Fruit fly (Drosophila melanogaster) whole organism, embryonic: ENCODE results near the gene Gr89a.

Experiments used
- CG34376 ChIP-seq: fragments of 200-800 bp; sonication (Bioruptor generic); optimal IDR thresholded peaks from 2 replicates; lab custom pipeline; 2018; ENCODE audit warnings: missing biosample characterization, mild to moderate bottlenecking, missing genetic modification characterization
- ato ChIP-seq: fragments of 200-800 bp; sonication (Bioruptor generic); IDR thresholded peaks from 2 replicates; pipeline ENCODE4 v1.3.6; 2022; ENCODE audit warnings: missing biosample characterization, missing genetic modification characterization; ENCODE audit not compliant: partially characterized antibody

- TF ChIP-seq CG34376 (GFP tag; lab: Kevin White, UChicago), result no peak
- TF ChIP-seq ato (GFP tag; lab: Robert Waterston, UW), result no peak
Observed at dm6 chr3R:16504541-16504940, 5.8 kb upstream of the Gr89a start.
